Worm (Caenorhabditis elegans) whole organism, dauer: Measurements from ENCODE around the gene K02E2.7.

Source experiments
- unc-62 ChIP-seq: sonication (generic microtip); optimal IDR thresholded peaks from 2 replicates; lab custom pipeline; 2017; ENCODE audit warnings: missing biosample characterization, missing genetic modification reagents, missing genetic modification characterization

Gene K02E2.7

ce11 chrV:20386942-20387341 lies at the start of gene K02E2.7:
Gene K02E2.7, minus strand, starts transcription at chrV:20387042.
- TF ChIP-seq unc-62 (GFP tag; lab: Kevin White, UChicago): no peak

DNA sequence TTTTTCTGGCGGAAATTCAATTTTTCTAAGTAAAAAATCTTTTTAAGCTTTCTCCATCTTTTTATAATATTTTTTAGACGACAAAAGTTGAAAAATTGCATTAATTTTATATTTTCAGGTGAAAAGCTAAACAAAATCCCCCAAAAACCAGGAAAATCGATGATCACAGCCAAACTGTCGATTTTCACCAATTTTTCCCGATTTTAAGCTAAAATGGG lies 38.2 kb upstream of the K02E2.7 start, which contains the start of the genes fce-2 and F48F5.8:
fce-2 (plus strand) TSS at position 119 of the 218 bp plus-strand sequence.
F48F5.8 (plus strand) TSS at position 160 of the 218 bp plus-strand sequence.
- TF ChIP-seq unc-62 (GFP tag; lab: Kevin White, UChicago): no peak

- TF ChIP-seq unc-62 (GFP tag; lab: Kevin White, UChicago): no peak
Measured at ce11 chrV:20424229-20425182, 37.7 kb upstream of the K02E2.7 start.

- no peak for TF ChIP-seq unc-62 (GFP tag; lab: Kevin White, UChicago)
Measured at ce11 chrV:20423428-20423827, 36.6 kb upstream of the K02E2.7 start.

DNA sequence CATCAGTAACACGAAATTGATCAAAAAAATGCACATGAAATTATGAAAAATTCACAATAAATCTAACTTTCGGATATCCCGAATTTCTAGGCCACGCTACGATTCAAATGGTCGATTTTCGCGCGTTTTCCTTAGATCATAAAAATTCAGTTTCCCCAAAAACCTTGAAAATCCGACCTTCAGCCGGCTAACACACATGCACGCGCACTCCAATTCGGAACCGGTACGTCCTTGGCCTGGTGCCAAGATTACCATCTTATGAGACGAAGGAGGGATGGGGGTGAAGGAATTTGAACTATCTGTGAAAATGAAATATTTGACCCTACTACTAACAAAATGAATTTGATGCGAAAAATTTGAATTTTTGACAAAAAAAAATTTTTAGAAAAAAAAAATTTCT lies 35.9 kb upstream of the K02E2.7 start:
- no peak for TF ChIP-seq unc-62 (GFP tag; lab: Kevin White, UChicago)

ce11 chrV:20419643-20420042 lies 32.8 kb upstream of the K02E2.7 start:
- no peak for TF ChIP-seq unc-62 (GFP tag; lab: Kevin White, UChicago)

ce11 chrV:20418768-20419167 lies 31.9 kb upstream of the K02E2.7 start:
- no peak for TF ChIP-seq unc-62 (GFP tag; lab: Kevin White, UChicago)

ce11 chrV:20417809-20418208 lies 31.0 kb upstream of the K02E2.7 start:
- TF ChIP-seq unc-62 (GFP tag; lab: Kevin White, UChicago): no peak

DNA sequence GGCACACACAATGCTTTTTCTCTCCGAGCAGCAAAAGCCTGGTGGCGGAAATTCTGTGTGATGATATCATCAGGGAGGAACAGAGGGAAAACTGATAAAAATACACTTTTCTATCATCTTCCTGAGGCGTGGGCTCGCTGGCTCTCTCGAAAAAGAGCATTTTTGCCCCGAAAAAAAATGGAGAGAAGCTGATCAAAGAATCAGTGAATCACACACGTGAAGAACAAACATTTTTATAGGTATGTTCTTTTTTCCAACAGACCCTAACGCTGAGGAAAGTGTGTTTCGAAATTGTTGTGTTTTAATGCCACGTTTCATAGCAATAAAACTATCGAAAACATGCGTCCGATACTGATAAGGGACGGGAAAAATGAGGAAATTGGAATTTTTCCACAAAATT lies 29.9 kb upstream of the K02E2.7 start:
- no peak for TF ChIP-seq unc-62 (GFP tag; lab: Kevin White, UChicago)

- TF ChIP-seq unc-62 (GFP tag; lab: Kevin White, UChicago): no peak
Measured at ce11 chrV:20416335-20416734, 29.5 kb upstream of the K02E2.7 start.

DNA sequence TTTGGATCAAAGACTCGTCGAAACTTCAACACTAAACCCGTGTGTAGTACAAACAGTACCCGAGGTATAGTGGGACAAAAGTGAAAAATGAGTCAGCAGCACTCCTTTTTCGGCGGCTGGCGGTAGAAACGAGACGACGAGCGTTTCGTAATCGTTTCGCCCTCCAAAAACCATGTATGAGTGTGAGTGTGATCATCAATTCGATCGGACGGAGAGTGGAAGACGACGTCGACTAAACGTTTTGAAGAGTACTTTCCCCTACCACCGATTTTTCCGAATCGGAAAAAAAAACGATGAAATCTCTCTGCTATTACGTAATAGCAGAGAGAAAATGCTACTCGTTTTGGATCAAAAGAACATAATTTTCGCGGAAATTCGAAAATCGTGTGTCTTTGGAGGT lies 28.6 kb upstream of the K02E2.7 start:
- no peak for TF ChIP-seq unc-62 (GFP tag; lab: Kevin White, UChicago)

DNA sequence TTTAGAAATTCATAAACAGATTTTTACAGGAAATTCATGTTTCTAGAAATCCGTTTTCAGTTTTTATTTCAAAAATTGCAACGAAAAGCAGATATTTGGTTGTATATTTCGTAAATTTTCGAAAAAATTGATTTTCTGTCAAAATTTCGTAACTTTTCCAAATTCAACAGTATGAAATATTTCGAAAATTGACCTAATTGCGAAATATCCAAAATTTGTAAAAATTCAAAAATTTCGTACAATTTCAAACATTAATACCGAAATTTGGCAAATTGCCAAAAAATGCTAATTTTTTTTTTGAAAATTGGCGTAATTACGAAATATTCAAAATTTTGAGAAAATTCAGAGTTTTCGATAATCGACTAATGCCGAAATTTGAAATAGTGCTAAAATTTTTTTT lies 27.1 kb upstream of the K02E2.7 start:
- TF ChIP-seq unc-62 (GFP tag; lab: Kevin White, UChicago): no peak

- TF ChIP-seq unc-62 (GFP tag; lab: Kevin White, UChicago): no peak
Measured at ce11 chrV:20413426-20413825, 26.6 kb upstream of the K02E2.7 start.

- TF ChIP-seq unc-62 (GFP tag; lab: Kevin White, UChicago): no peak
Measured at ce11 chrV:20412225-20412624, 25.4 kb upstream of the K02E2.7 start.

ce11 chrV:20411659-20412058 lies 24.8 kb upstream of the K02E2.7 start, which contains the start of gene F53H2.3:
Gene F53H2.3, minus strand, starts transcription at chrV:20411759.
- no peak for TF ChIP-seq unc-62 (GFP tag; lab: Kevin White, UChicago)

DNA sequence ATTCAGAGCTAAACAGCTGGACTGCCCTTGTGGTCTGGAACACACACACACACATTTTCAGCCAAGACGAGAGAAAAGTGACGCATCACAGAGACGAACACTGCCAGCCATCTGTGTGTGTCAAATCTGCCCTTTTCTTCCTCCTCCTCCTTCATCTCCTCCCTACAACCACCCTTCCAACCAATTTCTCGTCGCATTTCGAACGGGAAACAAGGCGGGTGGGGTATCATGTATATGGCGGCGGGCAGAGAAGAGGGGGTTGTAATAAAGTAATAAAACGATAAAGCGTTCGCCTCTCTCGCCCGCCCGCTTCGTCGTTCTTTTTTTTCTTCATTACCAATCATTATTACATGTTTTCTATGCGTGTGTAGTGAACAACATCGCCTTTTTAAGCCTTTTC lies 23.4 kb upstream of the K02E2.7 start:
- TF ChIP-seq unc-62 (GFP tag; lab: Kevin White, UChicago): no peak

DNA sequence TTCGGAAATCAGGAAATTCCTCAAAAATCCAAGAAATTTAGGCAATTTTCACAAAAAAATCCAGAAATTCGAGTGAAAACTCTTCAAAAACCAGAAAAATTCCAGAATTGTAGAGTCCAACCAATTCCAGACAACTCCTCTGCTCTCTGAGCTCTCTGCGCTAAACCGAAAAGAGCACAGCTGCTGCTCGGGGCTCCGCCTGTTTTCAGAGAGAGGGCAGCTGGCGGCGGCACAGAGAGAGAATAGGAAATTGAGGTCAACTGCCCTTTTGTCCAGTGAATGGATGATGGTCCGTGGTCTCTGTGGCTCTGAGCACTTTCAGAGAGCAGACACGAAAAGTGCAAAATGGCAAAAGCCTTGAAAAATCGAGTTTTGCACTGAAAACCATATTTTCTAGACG lies 22.2 kb upstream of the K02E2.7 start:
- no peak for TF ChIP-seq unc-62 (GFP tag; lab: Kevin White, UChicago)
